Fruit fly (Drosophila melanogaster): ENCODE data around the gene CG34266.

Gene CG34266

dm6 chr3L:4696380-4696779 is 18.7 kb downstream of the CG34266 start:
- TF ChIP-seq CG17801 (GFP tag; optimal IDR thresholded peaks at IDR 0.05; ENCODE audit: partially characterized antibody), result no peak

- TF ChIP-seq CG17801 (GFP tag; optimal IDR thresholded peaks at IDR 0.05; ENCODE audit: partially characterized antibody), result no peak
Observed at dm6 chr3L:4697301-4697700, 19.7 kb downstream of the CG34266 start, which contains the start of gene CG13713. Gene CG13713, plus strand, starts transcription at chr3L:4697601.

- TF ChIP-seq CG17801 (GFP tag; optimal IDR thresholded peaks at IDR 0.05; ENCODE audit: partially characterized antibody), result no peak
Observed at dm6 chr3L:4698032-4698431, 20.4 kb downstream of the CG34266 start.

- no peak for TF ChIP-seq CG17801 (GFP tag; optimal IDR thresholded peaks at IDR 0.05; ENCODE audit: partially characterized antibody)
Observed at dm6 chr3L:4698496-4698895, 20.9 kb downstream of the CG34266 start.

- no peak for TF ChIP-seq CG17801 (GFP tag; optimal IDR thresholded peaks at IDR 0.05; ENCODE audit: partially characterized antibody)
Observed at dm6 chr3L:4700091-4700490, 22.5 kb downstream of the CG34266 start.

- TF ChIP-seq CG17801 (GFP tag; optimal IDR thresholded peaks at IDR 0.05; ENCODE audit: partially characterized antibody), result no peak
Observed at dm6 chr3L:4702003-4702402, 24.4 kb downstream of the CG34266 start.

- TF ChIP-seq CG17801 (GFP tag; optimal IDR thresholded peaks at IDR 0.05; ENCODE audit: partially characterized antibody), result no peak
Observed at dm6 chr3L:4707831-4708230, 30.2 kb downstream of the CG34266 start.

- TF ChIP-seq CG17801 (GFP tag; optimal IDR thresholded peaks at IDR 0.05; ENCODE audit: partially characterized antibody), result no peak
Observed at dm6 chr3L:4708536-4708935, 30.9 kb downstream of the CG34266 start.

- no peak for TF ChIP-seq CG17801 (GFP tag; optimal IDR thresholded peaks at IDR 0.05; ENCODE audit: partially characterized antibody)
Observed at dm6 chr3L:4709790-4710189, 32.2 kb downstream of the CG34266 start, which contains the start of gene CG13712. Gene CG13712, minus strand, starts transcription at chr3L:4709890.

- no peak for TF ChIP-seq CG17801 (GFP tag; optimal IDR thresholded peaks at IDR 0.05; ENCODE audit: partially characterized antibody)
Observed at dm6 chr3L:4719743-4720142, 42.1 kb downstream of the CG34266 start.

- TF ChIP-seq CG17801 (GFP tag; optimal IDR thresholded peaks at IDR 0.05; ENCODE audit: partially characterized antibody), result no peak
Observed at dm6 chr3L:4720510-4721157, 43.0 kb downstream of the CG34266 start.

dm6 chr3L:4721886-4722285 is 44.3 kb downstream of the CG34266 start:
- TF ChIP-seq CG17801 (GFP tag; optimal IDR thresholded peaks at IDR 0.05; ENCODE audit: partially characterized antibody), result no peak

Data from ovary, adult (tissue).